Fruit fly (Drosophila melanogaster) whole organism, embryonic: ENCODE results near the gene mthl14.

Experiments
- ATbp ChIP-seq: fragments of 200-800 bp; sonication (Bioruptor generic); optimal IDR thresholded peaks from 2 replicates; lab custom pipeline; 2017; ENCODE audit warnings: missing biosample characterization, mild to moderate bottlenecking, missing genetic modification characterization, missing genetic modification reagents
- CG10209 ChIP-seq: fragments of 200-800 bp; sonication (Bioruptor generic); optimal IDR thresholded peaks from 3 replicates; lab custom pipeline; 2017; ENCODE audit warnings: missing biosample characterization, mild to moderate bottlenecking, missing genetic modification characterization, missing genetic modification reagents
- CG12659 ChIP-seq: fragments of 200-800 bp; sonication (Bioruptor generic); optimal IDR thresholded peaks from 3 replicates; lab custom pipeline; 2017; ENCODE audit warnings: mild to moderate bottlenecking, missing biosample characterization, missing genetic modification reagents, missing genetic modification characterization
- CG13296 ChIP-seq: fragments of 200-800 bp; sonication (Bioruptor generic); optimal IDR thresholded peaks from 3 replicates; lab custom pipeline; 2018; ENCODE audit warnings: missing biosample characterization, mild to moderate bottlenecking, missing genetic modification characterization
- CG15011 ChIP-seq: fragments of 200-800 bp; sonication (Bioruptor generic); optimal IDR thresholded peaks from 3 replicates; lab custom pipeline; 2018; ENCODE audit warnings: missing biosample characterization, mild to moderate bottlenecking, missing genetic modification characterization
- CG15269 ChIP-seq: fragments of 200-800 bp; sonication (Bioruptor generic); optimal IDR thresholded peaks from 2 replicates; lab custom pipeline; 2018; ENCODE audit warnings: missing biosample characterization, mild to moderate bottlenecking, missing genetic modification characterization, moderate library complexity
- CG15601 ChIP-seq: fragments of 200-800 bp; sonication (Bioruptor generic); optimal IDR thresholded peaks from 3 replicates; lab custom pipeline; 2019; ENCODE audit warnings: missing biosample characterization, mild to moderate bottlenecking, missing genetic modification characterization, moderate library complexity
- CG16779 ChIP-seq: fragments of 200-800 bp; sonication (Bioruptor generic); IDR thresholded peaks from 2 replicates; pipeline ENCODE4 v1.3.6; 2022; ENCODE audit warnings: missing biosample characterization, missing genetic modification characterization
- CG16813 ChIP-seq: fragments of 200-800 bp; sonication (Bioruptor generic); IDR thresholded peaks from 3 replicates; pipeline ENCODE4 v1.3.6; 2022; ENCODE audit warnings: missing biosample characterization, missing genetic modification characterization; ENCODE audit not compliant: partially characterized antibody
- CG18476 ChIP-seq: fragments of 200-800 bp; sonication (Bioruptor generic); optimal IDR thresholded peaks from 2 replicates; lab custom pipeline; 2016; ENCODE audit warnings: missing biosample characterization, mild to moderate bottlenecking, missing genetic modification characterization
- CG2116 ChIP-seq: fragments of 200-800 bp; sonication (Bioruptor generic); optimal IDR thresholded peaks from 3 replicates; lab custom pipeline; 2018; ENCODE audit warnings: missing biosample characterization, mild to moderate bottlenecking, missing genetic modification characterization
- CG31441 ChIP-seq: fragments of 200-800 bp; sonication (Bioruptor generic); IDR thresholded peaks from 2 replicates; pipeline ENCODE4 v1.3.6; 2022; ENCODE audit warnings: missing biosample characterization, missing genetic modification characterization
- CG33213 ChIP-seq: fragments of 200-800 bp; sonication (Bioruptor generic); optimal IDR thresholded peaks from 3 replicates; lab custom pipeline; 2016; ENCODE audit warnings: missing biosample characterization, missing genetic modification characterization
- CG42726 ChIP-seq: fragments of 200-800 bp; sonication (Bioruptor generic); IDR thresholded peaks from 2 replicates; pipeline ENCODE4 v1.3.6; 2022; ENCODE audit warnings: missing biosample characterization, missing genetic modification characterization; ENCODE audit not compliant: partially characterized antibody
- CG4730 ChIP-seq: fragments of 200-800 bp; sonication (Bioruptor generic); IDR thresholded peaks from 2 replicates; pipeline ENCODE4 v1.3.6; 2022; ENCODE audit warnings: missing biosample characterization, missing genetic modification characterization
- CG6654 ChIP-seq: fragments of 200-800 bp; sonication (Bioruptor generic); optimal IDR thresholded peaks from 2 replicates; lab custom pipeline; 2017; ENCODE audit warnings: missing biosample characterization, mild to moderate bottlenecking, missing genetic modification characterization
- CG7928 ChIP-seq: fragments of 200-800 bp; sonication (Bioruptor generic); optimal IDR thresholded peaks from 2 replicates; lab custom pipeline; 2017; ENCODE audit warnings: missing biosample characterization, mild to moderate bottlenecking, missing genetic modification characterization
- CG9437 ChIP-seq: fragments of 200-800 bp; sonication (Bioruptor generic); optimal IDR thresholded peaks from 2 replicates; lab custom pipeline; 2018; ENCODE audit warnings: missing biosample characterization, mild to moderate bottlenecking, missing genetic modification characterization
- CG9727 ChIP-seq: fragments of 200-800 bp; sonication (Bioruptor generic); optimal IDR thresholded peaks from 3 replicates; lab custom pipeline; 2017; ENCODE audit warnings: missing biosample characterization, mild to moderate bottlenecking, missing genetic modification characterization
- Dbx ChIP-seq: fragments of 200-800 bp; sonication (Bioruptor generic); IDR thresholded peaks from 3 replicates; pipeline ENCODE4 v1.3.6; 2022; ENCODE audit warnings: missing biosample characterization, missing genetic modification characterization
- Dref ChIP-seq: fragments of 200-800 bp; sonication (Bioruptor generic); IDR thresholded peaks from 2 replicates; pipeline ENCODE4 v1.3.6; 2022; ENCODE audit warnings: missing biosample characterization, missing genetic modification characterization
- Ets97D ChIP-seq: fragments of 200-800 bp; sonication (Bioruptor generic); optimal IDR thresholded peaks from 3 replicates; lab custom pipeline; 2016; ENCODE audit warnings: missing biosample characterization, missing genetic modification characterization
- Gug ChIP-seq: fragments of 200-800 bp; sonication (Bioruptor generic); IDR thresholded peaks from 4 replicates; pipeline ENCODE4 v1.3.6; 2022; ENCODE audit warnings: missing biosample characterization, missing genetic modification characterization
- Lim3 ChIP-seq: fragments of 200-800 bp; sonication (Bioruptor generic); IDR thresholded peaks from 2 replicates; pipeline ENCODE4 v1.3.6; 2022; ENCODE audit warnings: missing biosample characterization, missing genetic modification characterization
- MBD-R2 ChIP-seq: fragments of 200-800 bp; sonication (Bioruptor generic); IDR thresholded peaks from 2 replicates; pipeline ENCODE4 v1.3.6; 2022; ENCODE audit warnings: missing biosample characterization, missing genetic modification characterization
- Sin3A ChIP-seq: fragments of >200 bp; optimal IDR thresholded peaks from 2 replicates; lab custom pipeline; 2018
- Six4 ChIP-seq: fragments of 200-800 bp; sonication (Bioruptor generic); optimal IDR thresholded peaks from 2 replicates; lab custom pipeline; 2016; ENCODE audit warnings: missing biosample characterization, missing genetic modification characterization
- Vsx1 ChIP-seq: fragments of 200-800 bp; sonication (Bioruptor generic); optimal IDR thresholded peaks from 2 replicates; lab custom pipeline; 2017; ENCODE audit warnings: missing biosample characterization, mild to moderate bottlenecking, missing genetic modification characterization, missing genetic modification reagents
- bcd ChIP-seq: fragments of 200-800 bp; sonication (Bioruptor generic); optimal IDR thresholded peaks from 2 replicates; lab custom pipeline; 2017; ENCODE audit warnings: missing biosample characterization, mild to moderate bottlenecking, missing genetic modification characterization
- crp ChIP-seq, 2 experiments: fragments of 200-800 bp; sonication (Bioruptor generic); optimal IDR thresholded peaks; 2 replicates in 1 of 2; 3 replicates in 1 of 2; lab custom pipeline; 2017; ENCODE audit warnings: missing biosample characterization in 2 of 2, missing genetic modification characterization in 2 of 2, mild to moderate bottlenecking in 1 of 2, moderate library complexity in 1 of 2
- disco-r ChIP-seq: fragments of 200-800 bp; sonication (Bioruptor generic); optimal IDR thresholded peaks from 2 replicates; lab custom pipeline; 2016; ENCODE audit warnings: missing biosample characterization, missing genetic modification characterization
- dysf ChIP-seq: fragments of 200-800 bp; sonication (Bioruptor generic); IDR thresholded peaks from 3 replicates; pipeline ENCODE4 v1.3.6; 2022; ENCODE audit warnings: missing biosample characterization, missing genetic modification characterization
- fd64A ChIP-seq: fragments of 200-800 bp; sonication (Bioruptor generic); optimal IDR thresholded peaks from 3 replicates; lab custom pipeline; 2018; ENCODE audit warnings: missing biosample characterization, mild to moderate bottlenecking, missing genetic modification characterization
- fu2 ChIP-seq: fragments of 200-800 bp; sonication (Bioruptor generic); optimal IDR thresholded peaks from 2 replicates; lab custom pipeline; 2016; ENCODE audit warnings: missing biosample characterization, missing genetic modification characterization
- gem ChIP-seq: fragments of 200-800 bp; sonication (Bioruptor generic); optimal IDR thresholded peaks from 2 replicates; lab custom pipeline; 2019; ENCODE audit warnings: missing biosample characterization, mild to moderate bottlenecking, missing genetic modification characterization, moderate library complexity
- gfzf ChIP-seq: fragments of 200-800 bp; sonication (Bioruptor generic); optimal IDR thresholded peaks from 2 replicates; lab custom pipeline; 2016; ENCODE audit warnings: missing biosample characterization, mild to moderate bottlenecking, missing genetic modification characterization, moderate library complexity
- gsb ChIP-seq: fragments of 200-800 bp; sonication (Bioruptor generic); IDR thresholded peaks from 2 replicates; pipeline ENCODE4 v1.3.6; 2022; ENCODE audit warnings: missing biosample characterization, missing genetic modification characterization
- ken ChIP-seq: fragments of 200-800 bp; sonication (Bioruptor generic); IDR thresholded peaks from 3 replicates; pipeline ENCODE4 v1.3.6; 2022; ENCODE audit warnings: missing biosample characterization, missing genetic modification characterization
- nmo ChIP-seq: fragments of 200-800 bp; sonication (Bioruptor generic); optimal IDR thresholded peaks from 2 replicates; lab custom pipeline; 2018; ENCODE audit warnings: missing biosample characterization, mild to moderate bottlenecking, missing genetic modification characterization, moderate library complexity
- oc ChIP-seq: fragments of 200-800 bp; sonication (Bioruptor generic); optimal IDR thresholded peaks from 2 replicates; lab custom pipeline; 2018; ENCODE audit warnings: missing biosample characterization, mild to moderate bottlenecking, missing genetic modification characterization, moderate library complexity
- pan ChIP-seq, 4 experiments: fragments of >200 bp in 3 of 4; fragments of 200-800 bp in 1 of 4; sonication (Bioruptor generic) in 1 of 4; optimal IDR thresholded peaks in 3 of 4; IDR thresholded peaks in 1 of 4; 2 replicates each; pipeline versions ENCODE4 v1.3.6 to Lab custom; 2017 to 2022; ENCODE audit warnings: missing biosample characterization in 2 of 4, missing genetic modification characterization in 2 of 4, mixed read lengths in 1 of 4
- pfk ChIP-seq: fragments of 200-800 bp; sonication (Bioruptor generic); optimal IDR thresholded peaks from 2 replicates; lab custom pipeline; 2018; ENCODE audit warnings: missing biosample characterization, mild to moderate bottlenecking, missing genetic modification characterization, moderate library complexity
- prd ChIP-seq, 3 experiments: fragments of >200 bp in 2 of 3; fragments of 200-800 bp in 1 of 3; sonication (Bioruptor generic) in 1 of 3; optimal IDR thresholded peaks in 2 of 3; IDR thresholded peaks in 1 of 3; 2 replicates in 2 of 3; 3 replicates in 1 of 3; pipeline versions ENCODE4 v1.3.6 to Lab custom; 2017 to 2022; ENCODE audit warnings: missing biosample characterization in 1 of 3, missing genetic modification characterization in 1 of 3
- pzg ChIP-seq: fragments of 200-800 bp; sonication (Bioruptor generic); optimal IDR thresholded peaks from 3 replicates; lab custom pipeline; 2018; ENCODE audit warnings: missing biosample characterization, mild to moderate bottlenecking, missing genetic modification characterization, moderate library complexity
- salm ChIP-seq: fragments of 200-800 bp; sonication (Bioruptor generic); optimal IDR thresholded peaks from 2 replicates; lab custom pipeline; 2018; ENCODE audit warnings: missing biosample characterization, mild to moderate bottlenecking, missing genetic modification characterization
- seq ChIP-seq: fragments of 200-800 bp; sonication (Bioruptor generic); IDR thresholded peaks from 2 replicates; pipeline ENCODE4 v1.3.6; 2022; ENCODE audit warnings: missing biosample characterization, missing genetic modification characterization
- slou ChIP-seq: fragments of 200-800 bp; sonication (Bioruptor generic); optimal IDR thresholded peaks from 3 replicates; lab custom pipeline; 2016; ENCODE audit warnings: missing biosample characterization, missing genetic modification characterization
- sna ChIP-seq: fragments of 200-800 bp; sonication (Bioruptor generic); IDR thresholded peaks from 2 replicates; pipeline ENCODE4 v1.3.6; 2022; ENCODE audit warnings: missing biosample characterization, missing genetic modification characterization; ENCODE audit not compliant: partially characterized antibody
- so ChIP-seq: fragments of 200-800 bp; sonication (Bioruptor generic); IDR thresholded peaks from 3 replicates; pipeline ENCODE4 v1.3.6; 2022; ENCODE audit warnings: missing biosample characterization, missing genetic modification characterization
- z ChIP-seq: fragments of 200-800 bp; sonication (Bioruptor generic); IDR thresholded peaks from 3 replicates; pipeline ENCODE4 v1.3.6; 2022; ENCODE audit warnings: missing biosample characterization, missing genetic modification characterization
- zen ChIP-seq: fragments of 200-800 bp; sonication (Bioruptor generic); optimal IDR thresholded peaks from 3 replicates; lab custom pipeline; 2018; ENCODE audit warnings: missing biosample characterization, mild to moderate bottlenecking, missing genetic modification characterization, moderate library complexity

mthl14 gene

dm6 chr3L:212520-212919 is 34.8 kb upstream of the mthl14 start, which contains the start of the genes thoc7 and Dis3l2 (continued):
- TF ChIP-seq fu2 (GFP tag; lab: Kevin White, UChicago) = no peak
- TF ChIP-seq Dref = no peak
- no peak for TF ChIP-seq pfk (GFP tag; lab: Kevin White, UChicago)
- no peak for TF ChIP-seq pan (optimal IDR thresholded peaks at IDR 0.05; lab: Kevin White, UChicago)
- TF ChIP-seq pan (GFP tag; optimal IDR thresholded peaks at IDR 0.05 in 1 of 2, IDR thresholded peaks at IDR 0.05 in 1 of 2) = no peak
- TF ChIP-seq dysf (GFP tag; lab: Robert Waterston, UW) = no peak
- no peak for TF ChIP-seq so (GFP tag; lab: Robert Waterston, UW)
- TF ChIP-seq Gug (GFP tag; lab: Robert Waterston, UW) = no peak
- no peak for TF ChIP-seq CG10209 (GFP tag; lab: Kevin White, UChicago)
- no peak for TF ChIP-seq seq (GFP tag; lab: Robert Waterston, UW)
- no peak for TF ChIP-seq salm (tag; lab: Kevin White, UChicago)
- TF ChIP-seq crp (GFP tag; optimal IDR thresholded peaks at IDR 0.05; lab: Kevin White, UChicago) = no peak
- no peak for TF ChIP-seq CG16779 (GFP tag; lab: Robert Waterston, UW)
- peak; percentile 80 for TF ChIP-seq MBD-R2 (GFP tag; lab: Robert Waterston, UW)
- no peak for TF ChIP-seq gsb (GFP tag; lab: Robert Waterston, UW)
- no peak for TF ChIP-seq Ets97D (GFP tag; lab: Kevin White, UChicago)
- no peak for TF ChIP-seq CG16813
- TF ChIP-seq CG6654 = no peak
- TF ChIP-seq gfzf (GFP tag; lab: Kevin White, UChicago) = peak; percentile 87
- TF ChIP-seq CG2116 = peak; percentile 10
- no peak for TF ChIP-seq Six4 (GFP tag; lab: Kevin White, UChicago)
- TF ChIP-seq CG33213 (GFP tag; lab: Kevin White, UChicago) = no peak
- no peak for TF ChIP-seq CG9437 (GFP tag; lab: Kevin White, UChicago)
- no peak for TF ChIP-seq prd (optimal IDR thresholded peaks at IDR 0.05; lab: Kevin White, UChicago)
- TF ChIP-seq prd (GFP tag; IDR thresholded peaks at IDR 0.05; lab: Robert Waterston, UW) = no peak
- TF ChIP-seq ATbp (GFP tag; lab: Kevin White, UChicago) = no peak
- TF ChIP-seq CG42726 (GFP tag; lab: Robert Waterston, UW) = no peak
- no peak for TF ChIP-seq bcd (GFP tag; lab: Kevin White, UChicago)
- no peak for TF ChIP-seq CG7928 (GFP tag; lab: Kevin White, UChicago)
- no peak for TF ChIP-seq CG9727
- TF ChIP-seq sna (GFP tag; lab: Robert Waterston, UW) = no peak
- TF ChIP-seq Sin3A (lab: Kevin White, UChicago) = peak; percentile 40
- TF ChIP-seq CG4730 = no peak
- no peak for TF ChIP-seq oc (tag; lab: Kevin White, UChicago)
- no peak for TF ChIP-seq Vsx1 (GFP tag; lab: Kevin White, UChicago)
- no peak for TF ChIP-seq CG15269
- TF ChIP-seq pzg (GFP tag; lab: Kevin White, UChicago) = peak; percentile 61
- no peak for TF ChIP-seq CG18476 (GFP tag; lab: Kevin White, UChicago)
- no peak for TF ChIP-seq gem (tag; lab: Kevin White, UChicago)
- TF ChIP-seq CG15601 (tag; lab: Kevin White, UChicago) = no peak
- no peak for TF ChIP-seq disco-r (GFP tag; lab: Kevin White, UChicago)
- TF ChIP-seq fd64A (GFP tag; lab: Kevin White, UChicago) = no peak
- TF ChIP-seq z = no peak
- TF ChIP-seq zen (tag; lab: Kevin White, UChicago) = no peak
- TF ChIP-seq Lim3 = no peak
- TF ChIP-seq Dbx = no peak
- no peak for TF ChIP-seq nmo (GFP tag; lab: Kevin White, UChicago)
- no peak for TF ChIP-seq CG13296
- no peak for TF ChIP-seq ken
- TF ChIP-seq CG31441 = no peak
- no peak for TF ChIP-seq CG15011 (GFP tag; lab: Kevin White, UChicago)
- TF ChIP-seq slou (GFP tag; lab: Kevin White, UChicago) = no peak
- peak; percentile 12 for TF ChIP-seq CG12659 (GFP tag; lab: Kevin White, UChicago)
